Worm (Caenorhabditis elegans) whole organism, late embryonic: Measurements from ENCODE around the gene T18D3.9.

Source experiments
- F13H6.1 ChIP-seq: sonication (generic microtip); optimal IDR thresholded peaks from 2 replicates; lab custom pipeline; 2016; ENCODE audit warnings: missing genetic modification characterization, missing compliant biosample characterization
- T23F11.4 ChIP-seq: fragments of 200-800 bp; sonication (Bioruptor generic); optimal IDR thresholded peaks from 2 replicates; lab custom pipeline; 2018; ENCODE audit warnings: mild to moderate bottlenecking, missing genetic modification characterization, missing compliant biosample characterization
- Y22D7AL.16 ChIP-seq: sonication (generic microtip); optimal IDR thresholded peaks from 2 replicates; lab custom pipeline; 2016; ENCODE audit warnings: missing genetic modification characterization, missing compliant biosample characterization
- ahr-1 ChIP-seq: sonication (generic microtip); optimal IDR thresholded peaks from 2 replicates; lab custom pipeline; 2016; ENCODE audit warnings: missing genetic modification characterization, missing compliant biosample characterization
- ama-1 ChIP-seq: fragments of 150-350 bp; optimal IDR thresholded peaks from 2 replicates; lab custom pipeline; 2014
- ceh-19 ChIP-seq: fragments of 200-800 bp; sonication (Bioruptor generic); optimal IDR thresholded peaks from 2 replicates; lab custom pipeline; 2018; ENCODE audit warnings: mild to moderate bottlenecking, missing genetic modification characterization, missing compliant biosample characterization
- ceh-22 ChIP-seq: sonication (generic microtip); optimal IDR thresholded peaks from 2 replicates; lab custom pipeline; 2017; ENCODE audit warnings: missing biosample characterization, missing genetic modification characterization
- ceh-24 ChIP-seq: sonication (generic microtip); optimal IDR thresholded peaks from 2 replicates; lab custom pipeline; 2016; ENCODE audit warnings: mild to moderate bottlenecking, missing genetic modification characterization, missing compliant biosample characterization
- ceh-31 ChIP-seq: sonication (generic microtip); optimal IDR thresholded peaks from 2 replicates; lab custom pipeline; 2016; ENCODE audit warnings: missing genetic modification characterization, missing compliant biosample characterization
- ceh-34 ChIP-seq: sonication (generic microtip); optimal IDR thresholded peaks from 2 replicates; lab custom pipeline; 2016; ENCODE audit warnings: mild to moderate bottlenecking, missing genetic modification characterization, missing compliant biosample characterization
- ceh-48 ChIP-seq: sonication (generic microtip); optimal IDR thresholded peaks from 2 replicates; lab custom pipeline; 2016; ENCODE audit warnings: missing genetic modification characterization, inconsistent platforms, missing compliant biosample characterization
- ceh-9 ChIP-seq: sonication (generic microtip); optimal IDR thresholded peaks from 2 replicates; lab custom pipeline; 2016; ENCODE audit warnings: mild to moderate bottlenecking, missing genetic modification characterization, inconsistent platforms, missing compliant biosample characterization
- che-1 ChIP-seq: sonication (generic microtip); optimal IDR thresholded peaks from 2 replicates; lab custom pipeline; 2016; ENCODE audit warnings: mild to moderate bottlenecking, missing genetic modification characterization, missing compliant biosample characterization
- dmd-4 ChIP-seq: sonication (generic microtip); optimal IDR thresholded peaks from 2 replicates; lab custom pipeline; 2016; ENCODE audit warnings: borderline replicate concordance, missing genetic modification characterization, missing compliant biosample characterization
- dve-1 ChIP-seq: sonication (generic microtip); optimal IDR thresholded peaks from 2 replicates; lab custom pipeline; 2017; ENCODE audit warnings: antibody characterized with exemption, mild to moderate bottlenecking, missing genetic modification characterization, missing compliant biosample characterization
- elt-2 ChIP-seq: sonication (generic microtip); optimal IDR thresholded peaks from 2 replicates; lab custom pipeline; 2016; ENCODE audit warnings: missing genetic modification reagents, missing genetic modification characterization, missing compliant biosample characterization
- elt-4 ChIP-seq: sonication (generic microtip); optimal IDR thresholded peaks from 2 replicates; lab custom pipeline; 2016; ENCODE audit warnings: missing genetic modification characterization, missing compliant biosample characterization
- ets-4 ChIP-seq: sonication (generic microtip); optimal IDR thresholded peaks from 2 replicates; lab custom pipeline; 2016; ENCODE audit warnings: missing genetic modification characterization, missing compliant biosample characterization
- eyg-1 ChIP-seq: sonication (generic microtip); optimal IDR thresholded peaks from 2 replicates; lab custom pipeline; 2016; ENCODE audit warnings: missing genotype, missing genetic modification characterization, missing compliant biosample characterization
- hlh-13 ChIP-seq: fragments of 200-800 bp; sonication (Bioruptor generic); optimal IDR thresholded peaks from 2 replicates; lab custom pipeline; 2018; ENCODE audit warnings: mild to moderate bottlenecking, missing genetic modification characterization, missing compliant biosample characterization
- hlh-30 ChIP-seq: sonication (generic microtip); optimal IDR thresholded peaks from 2 replicates; lab custom pipeline; 2017; ENCODE audit warnings: antibody characterized with exemption, missing genetic modification characterization, missing compliant biosample characterization; ENCODE audit not compliant: insufficient read depth
- hlh-8 ChIP-seq: sonication (generic microtip); optimal IDR thresholded peaks from 2 replicates; lab custom pipeline; 2016; ENCODE audit warnings: missing genotype, missing genetic modification characterization, missing compliant biosample characterization
- lin-11 ChIP-seq: fragments of 200-800 bp; sonication (Bioruptor generic); optimal IDR thresholded peaks from 2 replicates; lab custom pipeline; 2018; ENCODE audit warnings: mild to moderate bottlenecking, missing genetic modification characterization, missing compliant biosample characterization
- madf-2 ChIP-seq: sonication (generic microtip); optimal IDR thresholded peaks from 2 replicates; lab custom pipeline; 2017; ENCODE audit warnings: missing genetic modification characterization, missing compliant biosample characterization
- nhr-11 ChIP-seq: fragments of 150-350 bp; optimal IDR thresholded peaks from 2 replicates; lab custom pipeline; 2014; ENCODE audit warnings: missing biosample characterization, missing genetic modification characterization
- npax-4 ChIP-seq: sonication (generic microtip); optimal IDR thresholded peaks from 2 replicates; lab custom pipeline; 2016; ENCODE audit warnings: missing genetic modification characterization, missing compliant biosample characterization
- pax-1 ChIP-seq: fragments of 150-350 bp; optimal IDR thresholded peaks from 2 replicates; lab custom pipeline; 2014; ENCODE audit warnings: missing biosample characterization, missing genetic modification characterization
- pha-2 ChIP-seq: sonication (generic microtip); optimal IDR thresholded peaks from 2 replicates; lab custom pipeline; 2017; ENCODE audit warnings: mild to moderate bottlenecking, missing genetic modification characterization, missing compliant biosample characterization
- pros-1 ChIP-seq: fragments of 150-350 bp; optimal IDR thresholded peaks from 2 replicates; lab custom pipeline; 2014; ENCODE audit warnings: missing biosample characterization, missing genetic modification reagents, missing genetic modification characterization
- rnt-1 ChIP-seq: sonication (generic microtip); optimal IDR thresholded peaks from 2 replicates; lab custom pipeline; 2016; ENCODE audit warnings: missing genetic modification characterization, missing compliant biosample characterization
- sox-2 ChIP-seq: fragments of 200-800 bp; sonication (Bioruptor generic); IDR thresholded peaks from 2 replicates; pipeline ENCODE4 v1.3.6; 2022; ENCODE audit warnings: missing genetic modification reagents, missing genetic modification characterization, missing compliant biosample characterization
- tbx-7 ChIP-seq: sonication (generic microtip); optimal IDR thresholded peaks from 2 replicates; lab custom pipeline; 2016; ENCODE audit warnings: missing genotype, missing genetic modification characterization, missing compliant biosample characterization
- unc-3 ChIP-seq, 2 experiments: fragments of 200-800 bp in 1 of 2; sonication (Bioruptor generic) in 1 of 2; sonication (generic microtip) in 1 of 2; conservative IDR thresholded peaks in 1 of 2; optimal IDR thresholded peaks in 1 of 2; 2 replicates each; pipeline versions ENCODE4 v1.3.6 to Lab custom; 2016 to 2022; ENCODE audit warnings: missing compliant biosample characterization in 2 of 2, missing genetic modification characterization in 2 of 2, missing genetic modification reagents in 1 of 2
- unc-42 ChIP-seq: sonication (generic microtip); optimal IDR thresholded peaks from 2 replicates; lab custom pipeline; 2016; ENCODE audit warnings: missing genotype, missing genetic modification characterization, missing compliant biosample characterization
- unc-86 ChIP-seq: sonication (generic microtip); optimal IDR thresholded peaks from 2 replicates; lab custom pipeline; 2016; ENCODE audit warnings: missing genetic modification characterization, missing compliant biosample characterization
- ztf-16 ChIP-seq: sonication (generic microtip); optimal IDR thresholded peaks from 2 replicates; lab custom pipeline; 2017; ENCODE audit warnings: missing genetic modification characterization, missing compliant biosample characterization

Gene T18D3.9

ce11 chrX:12446572-12446971 lies 7.7 kb downstream of the T18D3.9 start:
- peak; percentile 38 for TF ChIP-seq elt-2 (tag; lab: Kevin White, UChicago)
- TF ChIP-seq nhr-11 (tag; lab: Kevin White, UChicago): no peak

ce11 chrX:12444423-12444822 lies 9.8 kb downstream of the T18D3.9 start:
- TF ChIP-seq npax-4: no peak
- TF ChIP-seq hlh-30 (tag; lab: Kevin White, UChicago): peak; percentile 13
- no peak for TF ChIP-seq ahr-1
- TF ChIP-seq F13H6.1 (tag; lab: Kevin White, UChicago): no peak
- TF ChIP-seq madf-2 (tag; lab: Kevin White, UChicago): no peak
- TF ChIP-seq, all 69 proteins: peak for 1

ce11 chrX:12439998-12440722 lies 14.1 kb downstream of the T18D3.9 start:
- TF ChIP-seq ceh-31 (tag; lab: Kevin White, UChicago) (no peak), unc-42 (tag; lab: Kevin White, UChicago) (peak; percentile 8), lin-11 (no peak)

- no peak for TF ChIP-seq ceh-34
- TF ChIP-seq ceh-19 (GFP tag; lab: Kevin White, UChicago): no peak
- TF ChIP-seq ceh-48 (tag; lab: Kevin White, UChicago): no peak
- no peak for TF ChIP-seq lin-11
- TF ChIP-seq ztf-16 (tag; lab: Kevin White, UChicago): no peak
- no peak for TF ChIP-seq dve-1 (tag; lab: Kevin White, UChicago)
- no peak for TF ChIP-seq pha-2 (tag; lab: Kevin White, UChicago)
- no peak for TF ChIP-seq hlh-8 (tag; lab: Kevin White, UChicago)
- no peak for TF ChIP-seq unc-86
- no peak for TF ChIP-seq nhr-11 (tag; lab: Kevin White, UChicago)
- no peak for TF ChIP-seq madf-2 (tag; lab: Kevin White, UChicago)
- TF ChIP-seq ceh-22 (tag; lab: Kevin White, UChicago): no peak
- TF ChIP-seq, all 69 proteins: peak for 0
These were observed 16.0 kb downstream of the T18D3.9 start for ce11 chrX:12438266-12438665.

ce11 chrX:12436486-12436885 lies 17.8 kb downstream of the T18D3.9 start:
- TF ChIP-seq T23F11.4 (GFP tag; lab: Kevin White, UChicago) (no peak), ceh-9 (no peak), hlh-30 (tag; lab: Kevin White, UChicago) (no peak), che-1 (tag; lab: Kevin White, UChicago) (no peak), sox-2 (GFP tag; lab: Robert Waterston, UW) (no peak), unc-3 (GFP tag; conservative IDR thresholded peaks at IDR 0.05; lab: Robert Waterston, UW) (no peak), unc-3 (tag; optimal IDR thresholded peaks at IDR 0.05; lab: Kevin White, UChicago) (no peak), hlh-13 (GFP tag; lab: Kevin White, UChicago) (no peak), tbx-7 (tag; lab: Kevin White, UChicago) (no peak), ets-4 (tag; lab: Kevin White, UChicago) (no peak), elt-4 (no peak), ama-1 (lab: Kevin White, UChicago) (no peak), pros-1 (tag; lab: Kevin White, UChicago) (no peak), Y22D7AL.16 (tag; lab: Kevin White, UChicago) (no peak), rnt-1 (tag; lab: Kevin White, UChicago) (no peak), dmd-4 (tag; lab: Kevin White, UChicago) (no peak), eyg-1 (tag; lab: Kevin White, UChicago) (no peak), ceh-24 (no peak), elt-2 (tag; lab: Kevin White, UChicago) (no peak), pax-1 (tag; lab: Kevin White, UChicago) (no peak)
